Worm (Caenorhabditis elegans): ENCODE data around the gene srt-29.

srt-29 gene

ce11 chrV:2694389-2694788, 24.5 kb downstream of the srt-29 start, which contains the start of gene Y45G12B.2 (continued):
- TF ChIP-seq ztf-11 (tag; optimal IDR thresholded peaks at IDR 0.05): no peak
- TF ChIP-seq snpc-4 (tag; optimal IDR thresholded peaks at IDR 0.05): peak; percentile 8

DNA sequence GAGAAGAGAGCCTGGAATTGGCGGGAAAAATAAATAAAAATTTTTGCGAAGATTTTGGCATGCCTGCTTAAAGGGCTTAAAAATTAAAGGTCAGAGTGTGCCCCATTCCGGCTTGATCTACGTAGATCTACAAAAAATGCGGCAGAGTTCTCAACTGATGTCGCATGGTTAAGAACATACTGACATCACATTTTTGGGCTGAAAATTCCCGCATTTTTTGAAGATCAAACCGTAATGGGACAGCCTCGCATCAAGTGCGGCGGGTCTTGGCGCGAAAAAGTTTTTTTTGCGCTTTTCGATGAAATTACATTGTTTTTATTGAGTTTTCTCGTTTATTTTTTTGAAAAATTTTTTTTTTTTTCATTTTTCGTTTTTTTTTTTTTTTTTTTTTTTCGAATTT, 28.0 kb downstream of the srt-29 start:
- TF ChIP-seq aly-2 (tag; optimal IDR thresholded peaks at IDR 0.05) (no peak), nhr-43 (tag; optimal IDR thresholded peaks at IDR 0.05; ENCODE audit: poor library complexity, severe bottlenecking) (no peak), fos-1 (tag; optimal IDR thresholded peaks at IDR 0.05) (no peak), unc-62 (GFP tag; optimal IDR thresholded peaks at IDR 0.05) (no peak), daf-12 (tag; optimal IDR thresholded peaks at IDR 0.05) (no peak), egl-5 (tag; optimal IDR thresholded peaks at IDR 0.05) (no peak), nhr-237 (tag; optimal IDR thresholded peaks at IDR 0.05) (no peak), ztf-11 (tag; optimal IDR thresholded peaks at IDR 0.05) (no peak), jun-1 (tag; optimal IDR thresholded peaks at IDR 0.05) (no peak), egl-27 (tag; optimal IDR thresholded peaks at IDR 0.05) (no peak), sea-2 (GFP tag; optimal IDR thresholded peaks at IDR 0.05) (no peak)

- TF ChIP-seq nhr-77 (tag; optimal IDR thresholded peaks at IDR 0.05) (no peak), nhr-12 (tag; optimal IDR thresholded peaks at IDR 0.05) (no peak), elt-1 (tag; optimal IDR thresholded peaks at IDR 0.05) (no peak), ZK546.5 (tag; optimal IDR thresholded peaks at IDR 0.05) (no peak), elt-2 (tag; optimal IDR thresholded peaks at IDR 0.05) (no peak), fos-1 (tag; optimal IDR thresholded peaks at IDR 0.05) (no peak), daf-12 (tag; optimal IDR thresholded peaks at IDR 0.05) (no peak), fkh-10 (GFP tag; optimal IDR thresholded peaks at IDR 0.05) (no peak), nhr-28 (tag; optimal IDR thresholded peaks at IDR 0.05) (no peak), ceh-82 (tag; optimal IDR thresholded peaks at IDR 0.05) (no peak), nhr-76 (tag; optimal IDR thresholded peaks at IDR 0.05) (no peak), sea-2 (GFP tag; optimal IDR thresholded peaks at IDR 0.05) (no peak)
These were observed 28.5 kb downstream of the srt-29 start for ce11 chrV:2690478-2690877.

ce11 chrV:2688562-2688961, 30.4 kb downstream of the srt-29 start:
- TF ChIP-seq ztf-11 (tag; optimal IDR thresholded peaks at IDR 0.05) (no peak), nhr-77 (tag; optimal IDR thresholded peaks at IDR 0.05) (no peak), egl-5 (tag; optimal IDR thresholded peaks at IDR 0.05) (no peak)

- TF ChIP-seq nhr-11 (tag; optimal IDR thresholded peaks at IDR 0.05) (no peak), R02D3.7 (tag; optimal IDR thresholded peaks at IDR 0.05) (no peak), elt-2 (tag; optimal IDR thresholded peaks at IDR 0.05) (no peak), nfya-1 (tag; optimal IDR thresholded peaks at IDR 0.05; ENCODE audit: insufficient read depth) (no peak), mdl-1 (tag; optimal IDR thresholded peaks at IDR 0.05) (no peak), fkh-2 (tag; optimal IDR thresholded peaks at IDR 0.05) (no peak), ceh-16 (tag; optimal IDR thresholded peaks at IDR 0.05) (no peak), zag-1 (tag; optimal IDR thresholded peaks at IDR 0.05) (no peak), ztf-11 (tag; optimal IDR thresholded peaks at IDR 0.05) (no peak), fos-1 (tag; optimal IDR thresholded peaks at IDR 0.05) (no peak), eor-1 (tag; optimal IDR thresholded peaks at IDR 0.05) (no peak), lin-15B (tag; optimal IDR thresholded peaks at IDR 0.05) (no peak)
These were observed 34.7 kb downstream of the srt-29 start for ce11 chrV:2684227-2684626.

ce11 chrV:2683497-2683896, 35.4 kb downstream of the srt-29 start:
- TF ChIP-seq eor-1 (tag; optimal IDR thresholded peaks at IDR 0.05) (no peak), lin-39 (tag; optimal IDR thresholded peaks at IDR 0.05) (no peak), mdl-1 (tag; optimal IDR thresholded peaks at IDR 0.05) (no peak), ceh-9 (tag; optimal IDR thresholded peaks at IDR 0.05) (no peak), nhr-67 (tag; optimal IDR thresholded peaks at IDR 0.05) (no peak), nhr-237 (tag; optimal IDR thresholded peaks at IDR 0.05) (no peak), hmg-11 (tag; optimal IDR thresholded peaks at IDR 0.05) (no peak)

Measured in whole organism, L3 larva.